Fruit fly (Drosophila melanogaster): ENCODE results near the gene sws.

The sws gene

dm6 chrX:7938482-7938804 lies 29.6 kb downstream of the sws start:
- no peak for TF ChIP-seq sv (GFP tag; optimal IDR thresholded peaks at IDR 0.05)
- TF ChIP-seq Rel (GFP tag; optimal IDR thresholded peaks at IDR 0.05): no peak
- TF ChIP-seq Rel (tag; optimal IDR thresholded peaks at IDR 0.05): no peak
- no peak for TF ChIP-seq Mio (GFP tag; optimal IDR thresholded peaks at IDR 0.05)
- TF ChIP-seq fru (GFP tag; optimal IDR thresholded peaks at IDR 0.05): peak; percentile 28
- no peak for TF ChIP-seq dmrt93B (GFP tag; optimal IDR thresholded peaks at IDR 0.05)
- peak; percentile 6 for TF ChIP-seq h (GFP tag; optimal IDR thresholded peaks at IDR 0.05)

- TF ChIP-seq Hr78 (GFP tag; optimal IDR thresholded peaks at IDR 0.05) (no peak), Hnf4 (GFP tag; optimal IDR thresholded peaks at IDR 0.05) (peak; percentile 16), HLH106 (tag; optimal IDR thresholded peaks at IDR 0.05) (peak; percentile 74), Rel (GFP tag; optimal IDR thresholded peaks at IDR 0.05) (no peak), Rel (tag; optimal IDR thresholded peaks at IDR 0.05) (peak; percentile 53), woc (GFP tag; optimal IDR thresholded peaks at IDR 0.05) (peak; percentile 75), GATAd (GFP tag; optimal IDR thresholded peaks at IDR 0.05) (no peak), Dif (GFP tag; optimal IDR thresholded peaks at IDR 0.05; ENCODE audit: partially characterized antibody) (peak; percentile 34), Sp1 (GFP tag; optimal IDR thresholded peaks at IDR 0.05) (peak; percentile 77), CrebA (GFP tag; optimal IDR thresholded peaks at IDR 0.05; ENCODE audit: borderline replicate concordance) (no peak), dmrt93B (GFP tag; optimal IDR thresholded peaks at IDR 0.05) (peak; percentile 75), Mio (GFP tag; optimal IDR thresholded peaks at IDR 0.05) (no peak), dl (GFP tag; optimal IDR thresholded peaks at IDR 0.05; ENCODE audit: insufficient read depth in 1 of 2, partially characterized antibody in 2 of 2) (peak in 1 of 2 experiments; percentile 23), CG32264 (GFP tag; optimal IDR thresholded peaks at IDR 0.05) (peak; percentile 69), rgr (GFP tag; optimal IDR thresholded peaks at IDR 0.05) (peak; percentile 54), Vsx2 (GFP tag; optimal IDR thresholded peaks at IDR 0.05; ENCODE audit: partially characterized antibody) (no peak), dsf (GFP tag; optimal IDR thresholded peaks at IDR 0.05; ENCODE audit: borderline replicate concordance) (no peak), ey (GFP tag; optimal IDR thresholded peaks at IDR 0.05) (peak; percentile 71), Dfd (GFP tag; optimal IDR thresholded peaks at IDR 0.05) (no peak), psq (GFP tag; optimal IDR thresholded peaks at IDR 0.05) (peak; percentile 58), tai (GFP tag; optimal IDR thresholded peaks at IDR 0.05) (no peak), sage (GFP tag; optimal IDR thresholded peaks at IDR 0.05) (no peak), Hr83 (GFP tag; optimal IDR thresholded peaks at IDR 0.05; ENCODE audit: poor library complexity, severe bottlenecking) (peak; percentile 52), CG9705 (GFP tag; optimal IDR thresholded peaks at IDR 0.05) (peak; percentile 41), foxo (GFP tag; optimal IDR thresholded peaks at IDR 0.05) (peak in 1 of 2 experiments; percentile 80), usp (GFP tag; optimal IDR thresholded peaks at IDR 0.05) (no peak), Jra (GFP tag; optimal IDR thresholded peaks at IDR 0.05) (peak; percentile 59), brk (GFP tag; optimal IDR thresholded peaks at IDR 0.05) (no peak), Myc (optimal IDR thresholded peaks at IDR 0.05) (no peak), fru (GFP tag; optimal IDR thresholded peaks at IDR 0.05) (peak; percentile 87), h (GFP tag; optimal IDR thresholded peaks at IDR 0.05) (peak; percentile 70), Abd-B (GFP tag; optimal IDR thresholded peaks at IDR 0.05) (no peak), N (GFP tag; optimal IDR thresholded peaks at IDR 0.05) (peak; percentile 64), pan (optimal IDR thresholded peaks at IDR 0.05) (no peak), br (GFP tag; optimal IDR thresholded peaks at IDR 0.05) (peak; percentile 71), OdsH (GFP tag; optimal IDR thresholded peaks at IDR 0.05) (peak; percentile 66), sv (GFP tag; optimal IDR thresholded peaks at IDR 0.05) (peak; percentile 56), jim (GFP tag; optimal IDR thresholded peaks at IDR 0.05) (no peak), lola (GFP tag; optimal IDR thresholded peaks at IDR 0.05) (no peak)
Observed at dm6 chrX:7937588-7938481, 30.2 kb downstream of the sws start.
